Worm (Caenorhabditis elegans) whole organism, midembryonic: Measurements from ENCODE around the gene sart-3.

Experiments
- T22C8.4 ChIP-seq: fragments of 200-800 bp; sonication (Bioruptor generic); IDR thresholded peaks from 2 replicates; pipeline ENCODE4 v1.3.6; 2022; ENCODE audit warnings: missing genetic modification characterization, missing compliant biosample characterization
- klf-2 ChIP-seq: fragments of 200-800 bp; sonication (Bioruptor generic); conservative IDR thresholded peaks from 2 replicates; pipeline ENCODE4 v1.3.6; 2022; ENCODE audit warnings: missing genetic modification reagents, missing genetic modification characterization, missing compliant biosample characterization
- tab-1 ChIP-seq: fragments of 200-800 bp; sonication (Bioruptor generic); IDR thresholded peaks from 2 replicates; pipeline ENCODE4 v1.3.6; 2022; ENCODE audit warnings: missing genetic modification characterization, missing compliant biosample characterization
- ztf-29 ChIP-seq: fragments of 200-800 bp; sonication (Bioruptor generic); IDR thresholded peaks from 2 replicates; pipeline ENCODE4 v1.3.6; 2022; ENCODE audit warnings: missing genetic modification reagents, missing genetic modification characterization, missing compliant biosample characterization

ce11 chrIV:11307770-11308169 lies 25.0 kb downstream of the sart-3 start:
- TF ChIP-seq T22C8.4 (no peak), klf-2 (GFP tag; lab: Robert Waterston, UW) (no peak), tab-1 (GFP tag; lab: Robert Waterston, UW) (no peak), ztf-29 (GFP tag; lab: Robert Waterston, UW) (no peak)
